Worm (Caenorhabditis elegans): ENCODE measurements around the gene gsy-1.

gsy-1 gene

DNA sequence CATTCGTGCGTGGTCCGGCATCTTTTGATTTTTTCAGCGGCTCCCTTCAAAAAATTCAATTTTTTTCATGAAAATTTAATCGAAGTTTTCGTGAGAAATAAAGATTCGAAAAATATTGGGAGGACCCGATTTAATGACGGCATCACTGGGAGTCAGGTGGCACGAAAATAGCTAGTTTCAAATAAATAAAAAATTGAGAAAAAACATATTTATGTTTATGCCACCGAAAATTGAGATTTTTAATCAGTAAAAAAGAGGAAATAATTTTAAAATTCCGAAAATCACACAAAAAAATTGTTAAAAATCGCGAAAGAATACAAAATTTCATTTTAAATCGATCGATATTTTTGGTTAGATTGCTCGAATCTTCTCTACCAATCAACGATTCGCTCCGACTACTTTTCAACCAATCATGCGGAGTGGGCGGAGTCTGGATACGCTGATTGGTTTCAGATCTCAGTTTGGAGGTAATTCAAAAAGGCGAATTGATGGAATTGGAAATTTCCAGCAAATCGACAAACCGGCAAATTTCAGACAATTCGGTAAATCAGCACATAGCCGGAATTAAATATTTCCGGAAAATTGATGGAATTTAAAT lies at the start of gene gsy-1:
TSS of gene gsy-1 (minus strand) at position 51 of the 598 bp plus-strand sequence.
- no peak for TF ChIP-seq unc-62 (GFP tag; optimal IDR thresholded peaks at IDR 0.05)

DNA sequence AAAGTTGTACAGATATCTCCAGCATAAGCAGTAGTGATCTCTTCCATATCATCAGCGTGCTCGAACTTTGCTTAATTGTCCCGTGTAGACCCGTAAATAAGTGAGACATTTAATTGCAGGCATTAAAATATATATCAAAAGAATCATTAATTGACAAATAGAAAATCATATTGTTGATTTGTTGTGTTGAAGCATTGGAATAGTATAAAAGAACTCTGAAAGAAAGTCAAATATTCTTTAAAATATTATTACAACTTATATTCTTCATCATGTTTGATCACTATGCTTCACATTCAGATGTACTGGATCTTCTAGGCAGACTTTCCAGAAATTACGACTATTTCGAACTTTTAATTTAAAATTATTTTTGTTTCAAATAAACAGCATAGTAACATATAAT lies 47.6 kb upstream of the gsy-1 start, which contains the start of gene F58G1.8:
TSS of gene F58G1.8 (minus strand) at position 101 of the 400 bp plus-strand sequence.
- no peak for TF ChIP-seq unc-62 (GFP tag; optimal IDR thresholded peaks at IDR 0.05)

DNA sequence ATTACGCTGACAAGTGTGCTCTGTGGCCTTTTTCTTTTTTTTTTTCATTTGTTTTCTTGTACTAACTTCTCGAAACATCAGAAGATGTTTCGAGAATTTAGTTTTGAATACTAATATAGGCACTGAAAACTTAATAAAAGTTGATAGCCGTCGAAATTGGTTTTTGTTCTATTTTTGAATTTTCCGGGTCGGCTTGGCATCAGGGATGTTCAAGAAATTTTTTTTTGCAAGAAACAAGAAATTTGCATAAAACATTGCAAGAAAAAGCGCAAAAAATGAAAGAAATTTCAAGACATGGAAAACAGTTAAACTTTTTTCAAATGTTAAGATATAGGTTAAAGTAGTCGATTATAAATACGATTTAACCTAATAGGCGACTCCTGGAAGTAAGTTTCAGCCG lies 45.3 kb upstream of the gsy-1 start:
- no peak for TF ChIP-seq unc-62 (GFP tag; optimal IDR thresholded peaks at IDR 0.05)

DNA sequence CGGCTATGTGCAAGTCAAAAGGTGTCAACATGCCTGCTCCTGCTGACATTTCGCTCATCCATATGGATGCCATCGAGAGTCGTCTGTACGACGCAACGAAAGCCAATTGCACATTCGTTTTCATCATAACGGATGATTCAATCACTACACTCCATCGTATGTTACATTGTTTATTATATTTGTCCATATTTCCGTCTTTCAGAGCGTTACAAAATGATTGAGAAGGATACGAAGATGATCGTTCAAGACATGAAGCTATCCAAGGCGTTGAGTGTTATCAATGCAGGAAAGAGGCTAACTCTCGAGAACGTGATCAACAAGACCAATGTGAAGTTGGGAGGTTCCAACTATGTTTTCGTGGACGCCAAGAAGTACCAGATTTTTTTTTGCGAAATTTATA lies 43.6 kb upstream of the gsy-1 start:
- no peak for TF ChIP-seq unc-62 (GFP tag; optimal IDR thresholded peaks at IDR 0.05)

DNA sequence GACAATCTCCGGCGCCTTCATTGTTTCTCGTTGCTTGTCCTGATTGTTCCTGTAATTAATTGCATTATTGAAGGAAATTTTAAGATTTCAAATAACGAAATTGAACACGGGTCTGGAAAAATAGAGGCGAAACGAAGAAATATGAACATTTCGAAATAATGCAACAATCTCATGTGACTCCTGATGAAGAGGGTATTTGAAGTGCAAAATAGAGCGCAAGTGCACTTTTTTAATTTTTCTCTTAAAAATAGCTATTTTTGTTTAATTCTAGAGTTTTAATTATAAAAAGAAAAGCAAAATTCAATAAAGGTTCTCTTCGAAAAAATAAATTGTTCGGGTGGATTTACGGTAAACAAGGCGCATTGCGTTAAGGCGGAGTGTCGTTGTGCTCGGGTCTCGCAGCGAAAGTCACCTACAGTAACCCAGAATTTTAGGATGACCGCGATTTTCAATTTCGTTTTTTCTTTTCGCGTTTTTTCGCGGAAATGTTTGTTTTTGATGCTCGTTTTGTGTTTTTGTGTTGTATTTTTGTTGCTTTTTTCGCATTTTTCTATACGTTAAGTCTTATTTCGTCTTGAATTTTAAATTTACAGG lies 41.1 kb upstream of the gsy-1 start, which contains the start of the genes F58G1.2 and wago-4:
TSS of gene F58G1.2 (minus strand) at position 51 of the 594 bp plus-strand sequence.
TSS of gene wago-4 (plus strand) at position 592 of the 594 bp plus-strand sequence.
- no peak for TF ChIP-seq unc-62 (GFP tag; optimal IDR thresholded peaks at IDR 0.05)

DNA sequence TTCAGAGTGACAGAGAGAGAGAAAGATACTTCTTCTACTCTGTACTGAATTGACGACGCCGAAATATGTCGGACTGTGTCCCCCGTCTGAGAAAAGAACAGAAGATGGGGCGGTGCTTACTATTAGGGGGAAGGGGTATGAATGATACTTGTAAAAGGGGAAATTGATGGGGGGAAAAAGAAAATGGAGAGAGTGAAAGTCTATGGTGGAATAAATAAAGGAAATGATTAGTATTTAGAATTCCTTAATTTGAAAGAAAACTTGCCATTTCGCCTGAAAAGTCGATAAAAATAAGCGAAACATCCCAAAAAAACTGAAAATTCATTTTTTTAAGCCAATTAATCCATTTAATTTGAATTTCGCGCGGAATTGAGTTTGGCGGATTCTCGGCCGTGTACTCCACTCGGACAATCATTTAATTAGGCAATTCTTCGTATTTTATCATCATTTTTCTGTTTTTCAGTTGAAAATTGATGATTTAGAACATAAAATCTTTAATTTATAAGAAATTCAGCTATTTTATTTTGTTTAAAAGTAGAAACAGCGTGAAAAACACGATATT lies 36.7 kb upstream of the gsy-1 start, which contains the start of gene F35C5.12:
TSS of gene F35C5.12 (minus strand) at position 51 of the 562 bp plus-strand sequence.
- TF ChIP-seq unc-62 (GFP tag; optimal IDR thresholded peaks at IDR 0.05): no peak

DNA sequence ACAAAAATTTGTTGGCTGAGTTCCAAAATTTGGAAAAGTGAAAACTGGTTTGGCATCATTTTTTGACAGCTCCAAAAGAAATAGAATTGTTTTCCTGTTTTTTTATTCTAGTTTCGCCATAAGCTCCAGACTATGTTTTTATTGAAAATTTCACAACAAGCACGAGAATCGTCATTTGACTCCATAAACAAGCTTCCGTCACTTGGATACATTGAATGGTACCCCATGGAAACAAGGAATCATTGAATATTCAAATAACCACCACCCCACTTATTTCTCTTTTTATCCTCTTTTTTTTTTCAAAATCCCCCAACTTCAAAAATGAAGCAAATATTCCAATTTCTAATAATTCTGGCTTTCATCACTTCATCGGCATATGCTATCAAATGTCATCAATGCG lies 30.9 kb upstream of the gsy-1 start, which contains the start of gene ddn-2:
TSS of gene ddn-2 (plus strand) at position 301 of the 400 bp plus-strand sequence.
- no peak for TF ChIP-seq unc-62 (GFP tag; optimal IDR thresholded peaks at IDR 0.05)

DNA sequence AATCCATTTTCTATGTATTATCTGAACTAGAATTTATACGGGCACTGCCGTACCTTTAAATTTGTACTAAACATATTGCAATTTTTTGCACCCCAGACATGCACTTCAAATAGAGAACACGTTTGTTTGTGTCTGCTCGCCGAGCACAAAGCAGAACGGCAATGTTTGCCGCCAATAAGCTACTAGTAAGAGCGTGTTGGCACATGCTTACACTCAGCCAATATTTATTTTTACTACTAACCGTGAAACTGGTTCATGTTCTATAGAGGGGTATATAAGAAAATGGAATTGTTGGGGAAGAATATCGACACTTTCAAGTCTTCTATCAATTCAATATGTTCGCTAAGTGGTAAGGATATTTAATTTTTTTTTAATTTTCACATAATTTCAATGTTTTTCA lies 29.1 kb upstream of the gsy-1 start, which contains the start of gene nspb-11:
TSS of gene nspb-11 (plus strand) at position 301 of the 400 bp plus-strand sequence.
- TF ChIP-seq unc-62 (GFP tag; optimal IDR thresholded peaks at IDR 0.05): no peak

DNA sequence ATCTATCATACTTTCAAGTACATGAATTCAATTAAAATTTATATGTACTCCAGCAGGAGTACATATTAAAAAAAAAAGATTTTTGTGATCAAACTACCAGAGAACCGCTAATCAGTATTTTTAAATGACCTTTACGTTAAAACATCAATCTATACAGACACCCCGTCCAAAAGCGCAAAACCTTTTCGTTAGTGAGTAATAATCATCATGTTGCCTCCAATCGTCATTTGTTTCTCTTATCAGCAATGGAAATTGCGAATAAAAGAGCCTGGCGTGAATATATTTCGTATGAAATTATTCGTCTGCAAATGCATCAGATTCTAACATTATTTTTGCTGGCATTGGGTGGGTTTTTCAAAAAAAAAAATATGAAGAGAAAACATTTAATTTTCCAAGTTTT lies 26.3 kb upstream of the gsy-1 start, which contains the start of gene clec-66:
TSS of gene clec-66 (plus strand) at position 225 of the 400 bp plus-strand sequence.
- TF ChIP-seq unc-62 (GFP tag; optimal IDR thresholded peaks at IDR 0.05): no peak

DNA sequence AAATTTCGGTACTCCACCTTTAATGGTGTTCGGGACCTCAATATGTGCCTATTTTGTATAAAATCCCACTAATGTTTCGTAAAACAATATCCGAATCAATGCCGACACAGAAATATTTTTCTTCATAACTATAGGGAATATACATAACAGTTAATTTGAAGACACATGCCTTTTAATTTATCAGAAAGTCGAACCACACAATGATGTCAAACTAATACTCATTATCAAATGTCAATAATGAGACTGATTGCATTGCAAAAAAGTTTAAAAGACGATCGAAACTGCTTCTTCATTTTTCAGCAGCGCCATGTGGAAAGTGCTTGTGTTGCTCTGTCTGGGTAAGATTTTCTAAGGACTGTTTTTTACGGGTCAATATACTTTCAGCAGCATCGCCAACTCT lies 23.1 kb upstream of the gsy-1 start, which contains the start of gene clec-65:
TSS of gene clec-65 (plus strand) at position 301 of the 400 bp plus-strand sequence.
- no peak for TF ChIP-seq unc-62 (GFP tag; optimal IDR thresholded peaks at IDR 0.05)

DNA sequence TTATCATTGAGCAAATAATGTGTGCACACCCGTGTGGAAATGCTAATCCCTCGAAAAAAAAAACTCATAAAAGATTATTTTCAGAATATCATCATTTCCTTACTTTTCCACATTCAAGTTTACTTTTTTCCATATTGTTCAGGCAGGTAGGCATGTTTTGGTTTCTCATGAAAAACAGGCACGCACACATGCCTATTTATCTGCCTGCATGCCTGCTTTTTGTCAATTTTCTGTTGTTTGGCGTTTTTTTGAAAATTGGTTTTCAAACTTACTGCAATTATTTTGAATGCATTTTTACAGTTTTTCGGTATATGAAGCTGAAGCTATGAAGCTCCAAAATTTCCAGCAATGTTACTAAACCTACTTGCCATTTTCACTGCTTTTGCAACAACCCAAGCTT lies 20.0 kb upstream of the gsy-1 start, which contains the start of gene clec-64:
TSS of gene clec-64 (plus strand) at position 301 of the 400 bp plus-strand sequence.
- no peak for TF ChIP-seq unc-62 (GFP tag; optimal IDR thresholded peaks at IDR 0.05)

DNA sequence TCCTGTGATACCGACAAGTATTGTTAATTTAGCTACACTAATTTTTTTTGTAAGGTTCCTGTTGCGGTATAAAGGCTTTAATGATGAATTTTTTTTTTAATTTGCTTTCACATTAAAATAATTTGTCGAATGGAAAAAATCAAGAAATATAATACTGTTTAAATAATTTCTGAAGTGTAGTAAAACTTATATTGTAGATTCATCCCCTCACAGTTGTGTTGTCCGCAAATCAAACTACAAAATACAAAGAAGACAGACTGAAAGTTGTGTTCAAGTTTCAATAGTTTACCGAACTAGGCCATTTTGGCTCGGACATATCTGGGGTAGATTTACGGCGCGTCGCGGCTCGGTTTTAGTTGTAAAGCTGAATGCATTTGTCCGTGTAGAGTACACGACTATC lies 19.4 kb upstream of the gsy-1 start:
- TF ChIP-seq unc-62 (GFP tag; optimal IDR thresholded peaks at IDR 0.05): no peak

DNA sequence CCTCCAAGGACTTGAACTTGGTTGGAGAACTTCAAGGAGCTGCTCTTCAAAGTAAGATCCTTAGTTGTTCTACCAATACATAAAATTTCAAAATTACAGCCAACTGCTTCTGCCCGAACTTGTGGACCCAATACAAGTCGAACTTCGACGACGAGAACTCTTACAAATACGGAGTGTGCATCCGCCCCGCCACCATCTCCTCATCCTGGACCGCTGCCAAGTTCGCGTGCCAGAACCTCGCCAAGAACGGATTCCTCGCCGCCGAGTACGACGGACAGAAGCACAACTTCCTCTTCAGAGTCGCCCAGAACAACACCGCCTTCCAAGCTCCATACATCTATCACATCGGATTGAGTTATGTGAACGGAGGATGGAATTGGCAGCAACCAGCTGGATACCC lies 18.7 kb upstream of the gsy-1 start:
- TF ChIP-seq unc-62 (GFP tag; optimal IDR thresholded peaks at IDR 0.05): no peak

DNA sequence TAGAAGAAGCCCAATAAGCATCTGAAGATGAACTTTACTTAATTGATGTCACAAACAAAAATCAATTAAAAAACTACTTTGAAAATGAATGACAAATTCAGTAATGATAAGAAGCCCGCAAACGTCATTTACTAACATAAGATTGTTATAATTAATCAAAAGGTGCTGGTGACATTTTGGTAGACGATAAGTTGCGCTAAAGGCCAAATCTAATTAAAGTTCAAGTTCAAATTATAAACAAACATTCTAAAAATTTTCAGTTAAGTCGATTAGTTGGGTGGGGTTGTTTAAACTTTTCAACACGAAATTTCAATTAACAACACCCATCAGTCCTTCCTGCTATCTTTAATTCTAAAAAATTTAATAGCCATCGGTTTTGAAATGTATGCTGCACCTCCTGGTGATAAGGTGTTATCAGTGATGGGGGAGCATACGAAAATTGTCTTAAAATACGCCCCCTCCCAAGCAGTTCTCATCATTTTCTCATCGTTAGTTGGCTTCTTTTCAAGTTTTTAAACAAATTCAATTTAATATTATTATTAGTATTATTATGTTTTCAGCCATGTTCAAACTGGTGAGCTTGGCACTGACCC lies 17.3 kb upstream of the gsy-1 start, which contains the start of the genes clec-62 and clec-63:
TSS of gene clec-62 (minus strand) at position 51 of the 593 bp plus-strand sequence.
TSS of gene clec-63 (plus strand) at position 561 of the 593 bp plus-strand sequence.
- no peak for TF ChIP-seq unc-62 (GFP tag; optimal IDR thresholded peaks at IDR 0.05)

DNA sequence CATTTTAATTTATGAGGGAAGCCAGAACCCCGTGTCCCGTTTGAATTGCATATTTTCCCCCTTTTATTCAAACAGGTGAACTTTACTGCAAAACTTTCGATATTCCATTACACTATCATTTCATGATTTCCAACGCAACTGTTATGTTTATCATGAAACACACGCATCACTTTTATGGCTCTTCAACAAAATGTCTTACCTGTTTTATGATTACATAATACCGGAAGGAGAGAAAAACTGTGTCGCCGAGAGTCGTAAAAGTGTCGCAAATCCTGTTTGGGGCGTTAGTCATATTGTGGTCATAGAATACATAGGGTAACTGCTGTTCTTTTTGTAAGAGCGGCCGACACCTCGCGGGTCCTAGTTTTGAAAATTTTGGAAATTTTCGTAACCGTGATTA lies 14.5 kb upstream of the gsy-1 start:
- TF ChIP-seq unc-62 (GFP tag; optimal IDR thresholded peaks at IDR 0.05): no peak

DNA sequence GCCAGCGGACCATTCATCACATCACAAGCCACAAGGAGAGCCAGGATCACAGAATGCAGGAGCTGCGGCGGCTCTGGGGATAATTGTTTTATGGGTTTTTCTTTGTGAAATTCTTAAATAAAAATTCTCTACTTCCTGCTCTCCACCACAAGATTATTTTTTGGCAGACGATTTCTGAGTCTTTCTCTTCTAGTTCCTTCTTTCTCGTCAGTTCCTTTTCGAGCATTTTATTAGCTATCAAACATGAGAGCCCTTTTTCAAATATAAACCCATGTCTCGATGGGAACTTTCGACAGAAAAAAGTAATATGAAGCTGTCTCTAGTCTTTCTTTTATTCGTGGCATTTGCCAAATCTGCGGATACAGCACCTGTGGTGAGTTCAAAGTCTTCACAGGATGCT lies 10.6 kb upstream of the gsy-1 start, which contains the start of gene F35C5.3:
TSS of gene F35C5.3 (plus strand) at position 301 of the 400 bp plus-strand sequence.
- TF ChIP-seq unc-62 (GFP tag; optimal IDR thresholded peaks at IDR 0.05): no peak
